Fruit fly (Drosophila melanogaster): ENCODE data around the gene CG2310.

CG2310 gene

DNA sequence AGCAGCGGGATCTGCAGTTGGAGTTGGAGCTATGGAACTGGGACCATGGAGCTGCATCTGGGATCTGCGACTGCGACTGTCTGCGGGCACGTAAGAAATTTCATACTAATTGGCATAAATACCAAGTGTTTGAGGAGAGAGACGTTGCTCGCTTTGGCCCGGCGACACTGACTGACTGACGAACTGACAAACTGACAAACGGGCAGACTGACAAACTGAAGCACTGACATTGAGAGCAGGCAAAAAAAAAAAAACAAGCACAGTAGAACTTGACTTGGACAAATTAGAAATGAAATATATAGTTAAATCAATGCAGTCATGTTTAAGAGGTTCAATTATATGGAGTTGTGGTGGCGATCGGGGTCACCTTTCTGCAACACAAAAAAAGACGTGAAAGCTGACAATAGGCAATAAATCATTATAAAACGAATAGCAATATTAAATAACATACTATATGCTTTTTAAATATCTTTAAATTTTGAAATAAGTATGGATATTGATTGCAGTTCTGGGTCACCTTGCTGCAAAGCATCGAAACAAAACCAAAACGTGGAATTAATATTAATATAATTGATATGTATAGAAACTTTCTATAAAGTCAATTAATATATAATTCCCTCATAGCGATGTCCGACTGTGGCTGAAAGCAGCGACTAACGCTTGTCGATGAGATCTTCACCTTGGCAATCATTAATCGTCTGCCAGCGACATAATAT is 15.4 kb upstream of the CG2310 start:
- no peak for TF ChIP-seq foxo (GFP tag; optimal IDR thresholded peaks at IDR 0.05)
- TF ChIP-seq CG32264 (GFP tag; optimal IDR thresholded peaks at IDR 0.05), result no peak
- TF ChIP-seq CrebA (GFP tag; optimal IDR thresholded peaks at IDR 0.05; ENCODE audit: borderline replicate concordance), result no peak
- no peak for TF ChIP-seq jim (GFP tag; optimal IDR thresholded peaks at IDR 0.05)
- no peak for TF ChIP-seq Hr78 (GFP tag; optimal IDR thresholded peaks at IDR 0.05)
- no peak for TF ChIP-seq Dif (GFP tag; optimal IDR thresholded peaks at IDR 0.05; ENCODE audit: partially characterized antibody)
- no peak for TF ChIP-seq usp (GFP tag; optimal IDR thresholded peaks at IDR 0.05)
- TF ChIP-seq ey (GFP tag; optimal IDR thresholded peaks at IDR 0.05), result no peak
- no peak for TF ChIP-seq Dfd (GFP tag; optimal IDR thresholded peaks at IDR 0.05)
- no peak for TF ChIP-seq h (GFP tag; optimal IDR thresholded peaks at IDR 0.05)
- TF ChIP-seq psq (GFP tag; optimal IDR thresholded peaks at IDR 0.05), result no peak
- no peak for TF ChIP-seq dsf (GFP tag; optimal IDR thresholded peaks at IDR 0.05; ENCODE audit: borderline replicate concordance)
- TF ChIP-seq Jra (GFP tag; optimal IDR thresholded peaks at IDR 0.05), result no peak
- no peak for TF ChIP-seq CG9705 (GFP tag; optimal IDR thresholded peaks at IDR 0.05)

DNA sequence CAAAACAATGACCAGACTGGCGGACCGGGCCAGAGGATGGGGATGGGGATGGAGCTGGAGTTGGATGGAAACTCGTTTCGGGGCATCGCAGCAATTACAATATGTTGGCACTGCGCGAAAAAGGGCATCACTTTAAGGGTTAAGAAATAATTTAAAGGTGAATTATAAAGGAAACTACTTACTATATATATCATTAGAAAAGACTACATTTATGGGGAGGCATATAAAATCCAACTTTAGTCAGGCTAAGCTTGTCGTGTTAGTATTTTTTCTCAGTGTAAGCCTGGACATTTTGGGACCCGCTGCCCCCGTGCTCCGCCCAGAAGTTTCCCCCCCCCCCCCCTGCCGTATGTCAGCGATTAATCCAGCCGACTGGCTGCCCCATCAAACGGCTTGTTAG is 13.3 kb upstream of the CG2310 start:
- TF ChIP-seq sage (GFP tag; optimal IDR thresholded peaks at IDR 0.05) (no peak), Vsx2 (GFP tag; optimal IDR thresholded peaks at IDR 0.05; ENCODE audit: partially characterized antibody) (no peak), dl (GFP tag; optimal IDR thresholded peaks at IDR 0.05; ENCODE audit: insufficient read depth in 1 of 2, partially characterized antibody in 2 of 2) (no peak), dmrt93B (GFP tag; optimal IDR thresholded peaks at IDR 0.05) (peak; percentile 8), Myc (optimal IDR thresholded peaks at IDR 0.05) (no peak), Hr78 (GFP tag; optimal IDR thresholded peaks at IDR 0.05) (no peak), Rel (GFP tag; optimal IDR thresholded peaks at IDR 0.05) (no peak), Rel (tag; optimal IDR thresholded peaks at IDR 0.05) (peak; percentile 54), Dfd (GFP tag; optimal IDR thresholded peaks at IDR 0.05) (no peak), OdsH (GFP tag; optimal IDR thresholded peaks at IDR 0.05) (peak; percentile 49), Jra (GFP tag; optimal IDR thresholded peaks at IDR 0.05) (no peak), brk (GFP tag; optimal IDR thresholded peaks at IDR 0.05) (no peak), jim (GFP tag; optimal IDR thresholded peaks at IDR 0.05) (no peak), h (GFP tag; optimal IDR thresholded peaks at IDR 0.05) (peak; percentile 21), psq (GFP tag; optimal IDR thresholded peaks at IDR 0.05) (peak; percentile 26), N (GFP tag; optimal IDR thresholded peaks at IDR 0.05) (no peak), tai (GFP tag; optimal IDR thresholded peaks at IDR 0.05) (no peak), ey (GFP tag; optimal IDR thresholded peaks at IDR 0.05) (peak; percentile 28), sv (GFP tag; optimal IDR thresholded peaks at IDR 0.05) (no peak), Mio (GFP tag; optimal IDR thresholded peaks at IDR 0.05) (no peak), Dif (GFP tag; optimal IDR thresholded peaks at IDR 0.05; ENCODE audit: partially characterized antibody) (no peak), Hr83 (GFP tag; optimal IDR thresholded peaks at IDR 0.05; ENCODE audit: poor library complexity, severe bottlenecking) (no peak), Sp1 (GFP tag; optimal IDR thresholded peaks at IDR 0.05) (peak; percentile 34), usp (GFP tag; optimal IDR thresholded peaks at IDR 0.05) (no peak), foxo (GFP tag; optimal IDR thresholded peaks at IDR 0.05) (peak in 1 of 2 experiments; percentile 91), br (GFP tag; optimal IDR thresholded peaks at IDR 0.05) (peak; percentile 42), CG32264 (GFP tag; optimal IDR thresholded peaks at IDR 0.05) (no peak), lola (GFP tag; optimal IDR thresholded peaks at IDR 0.05) (no peak), Abd-B (GFP tag; optimal IDR thresholded peaks at IDR 0.05) (no peak), pan (optimal IDR thresholded peaks at IDR 0.05) (no peak), CG9705 (GFP tag; optimal IDR thresholded peaks at IDR 0.05) (no peak), rgr (GFP tag; optimal IDR thresholded peaks at IDR 0.05) (peak; percentile 10), woc (GFP tag; optimal IDR thresholded peaks at IDR 0.05) (no peak), fru (GFP tag; optimal IDR thresholded peaks at IDR 0.05) (peak; percentile 54), HLH106 (tag; optimal IDR thresholded peaks at IDR 0.05) (peak; percentile 90), GATAd (GFP tag; optimal IDR thresholded peaks at IDR 0.05) (no peak), Hnf4 (GFP tag; optimal IDR thresholded peaks at IDR 0.05) (no peak), CrebA (GFP tag; optimal IDR thresholded peaks at IDR 0.05; ENCODE audit: borderline replicate concordance) (no peak), dsf (GFP tag; optimal IDR thresholded peaks at IDR 0.05; ENCODE audit: borderline replicate concordance) (no peak)

Data from whole organism, wandering third instar larva.